Worm (Caenorhabditis elegans): ENCODE measurements around the gene Y4C6B.4.
"Not testable (repeated sequence)": the region's sequence is repeated elsewhere in the genome, so short reads cannot be mapped to it uniquely, and the experiment has no call there.

DNA sequence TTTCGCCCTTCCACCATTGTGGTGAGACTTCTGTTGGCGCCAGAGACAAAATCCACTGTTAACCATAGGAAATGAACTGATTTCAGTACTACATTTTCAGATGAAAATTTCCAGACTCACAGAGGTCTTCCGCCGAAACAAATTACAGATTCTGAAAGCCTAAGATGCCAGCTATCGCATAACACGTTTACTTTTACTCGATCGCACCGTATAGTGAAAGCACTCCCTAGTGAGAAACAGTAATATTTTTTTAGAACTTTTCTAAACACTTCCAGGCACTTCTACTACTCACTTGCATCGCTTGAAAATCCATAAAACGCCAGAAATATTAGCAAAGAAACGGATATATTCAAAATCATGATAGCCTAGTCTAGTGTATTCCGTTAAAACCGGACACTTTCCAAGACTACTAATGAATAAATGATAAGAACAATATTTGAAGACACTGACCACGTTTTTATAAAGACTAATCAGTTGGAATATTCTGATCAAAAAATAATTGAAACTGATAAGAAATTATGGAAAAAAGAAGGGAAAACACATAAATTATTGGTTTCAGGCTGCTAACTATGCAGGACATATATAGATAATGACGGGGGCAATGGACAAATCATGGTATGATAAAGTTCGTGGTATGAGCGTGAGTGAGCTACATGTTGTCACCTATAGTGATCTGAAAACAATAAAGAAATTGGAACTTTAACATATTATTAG is 24.4 kb downstream of the Y4C6B.4 start, which contains the start of gene gba-4:
- not testable (repeated sequence) for TF ChIP-seq ztf-11, fos-1 (tag; optimal IDR thresholded peaks at IDR 0.05)
